Worm (Caenorhabditis elegans) whole organism, young adult: ENCODE measurements around the gene Y75B8A.18.

Experiments
- B0019.2 ChIP-seq: fragments of 200-800 bp; sonication (Bioruptor generic); conservative IDR thresholded peaks from 2 replicates; pipeline ENCODE4 v1.3.6; 2022; ENCODE audit warnings: missing genetic modification reagents, missing genetic modification characterization, missing compliant biosample characterization
- B0261.1 ChIP-seq: sonication (generic microtip); optimal IDR thresholded peaks from 2 replicates; lab custom pipeline; 2016; ENCODE audit warnings: mild to moderate bottlenecking, missing genetic modification characterization, moderate library complexity, missing compliant biosample characterization
- D2030.7 ChIP-seq: fragments of 200-800 bp; sonication (Bioruptor generic); IDR thresholded peaks from 2 replicates; pipeline ENCODE4 v1.3.6; 2022; ENCODE audit warnings: missing genetic modification reagents, missing genetic modification characterization, missing compliant biosample characterization
- F10E7.11 ChIP-seq: sonication (generic microtip); optimal IDR thresholded peaks from 2 replicates; lab custom pipeline; 2017; ENCODE audit warnings: mild to moderate bottlenecking, missing genetic modification characterization, moderate library complexity, missing compliant biosample characterization
- F55B11.4 ChIP-seq: sonication (generic microtip); optimal IDR thresholded peaks from 2 replicates; lab custom pipeline; 2016; ENCODE audit warnings: missing compliant biosample characterization, missing genetic modification characterization, borderline replicate concordance; ENCODE audit not compliant: insufficient read depth
- K11D2.4 ChIP-seq: fragments of 200-800 bp; sonication (Bioruptor generic); IDR thresholded peaks from 2 replicates; pipeline ENCODE4 v1.3.6; 2022; ENCODE audit warnings: missing genetic modification reagents, missing genetic modification characterization, missing compliant biosample characterization
- Y67H2A.10 ChIP-seq: fragments of 200-800 bp; sonication (Bioruptor generic); conservative IDR thresholded peaks from 2 replicates; pipeline ENCODE4 v1.3.6; 2022; ENCODE audit warnings: missing genetic modification reagents, missing genetic modification characterization, missing compliant biosample characterization
- Y95B8A.8 ChIP-seq: fragments of 200-800 bp; sonication (Bioruptor generic); IDR thresholded peaks from 2 replicates; pipeline ENCODE4 v1.3.6; 2022; ENCODE audit warnings: missing genetic modification reagents, missing genetic modification characterization, missing compliant biosample characterization
- ama-1 ChIP-seq, 3 experiments: fragments of 150-350 bp in 1 of 3; sonication (generic microtip) in 2 of 3; optimal IDR thresholded peaks; 2 replicates each; lab custom pipeline; 2014 to 2018; ENCODE audit warnings: missing biosample characterization in 2 of 3, missing genetic modification characterization in 2 of 3, missing genetic modification reagents in 2 of 3
- aptf-2 ChIP-seq: fragments of 200-800 bp; sonication (Bioruptor generic); conservative IDR thresholded peaks from 2 replicates; pipeline ENCODE4 v1.3.6; 2022; ENCODE audit warnings: missing genetic modification reagents, missing genetic modification characterization, missing compliant biosample characterization
- athp-1 ChIP-seq: sonication (generic microtip); optimal IDR thresholded peaks from 2 replicates; lab custom pipeline; 2017; ENCODE audit warnings: mild to moderate bottlenecking, missing genetic modification characterization, missing compliant biosample characterization
- bed-1 ChIP-seq: fragments of 200-800 bp; sonication (Bioruptor generic); IDR thresholded peaks from 2 replicates; pipeline ENCODE4 v1.3.6; 2022; ENCODE audit warnings: missing genetic modification reagents, missing genetic modification characterization, missing compliant biosample characterization
- cebp-2 ChIP-seq: fragments of 200-800 bp; sonication (Bioruptor generic); IDR thresholded peaks from 2 replicates; pipeline ENCODE4 v1.3.6; 2022; ENCODE audit warnings: missing genetic modification characterization, missing compliant biosample characterization
- ceh-100 ChIP-seq: fragments of 200-800 bp; sonication (Bioruptor generic); IDR thresholded peaks from 2 replicates; pipeline ENCODE4 v1.3.6; 2022; ENCODE audit warnings: missing genetic modification reagents, missing genetic modification characterization, missing compliant biosample characterization
- ceh-27 ChIP-seq: fragments of 200-800 bp; sonication (Bioruptor generic); optimal IDR thresholded peaks from 2 replicates; lab custom pipeline; 2018; ENCODE audit warnings: mild to moderate bottlenecking, missing genetic modification characterization, moderate library complexity, missing compliant biosample characterization
- ceh-40 ChIP-seq: fragments of 200-800 bp; sonication (Bioruptor generic); IDR thresholded peaks from 2 replicates; pipeline ENCODE4 v1.3.6; 2022; ENCODE audit warnings: missing genetic modification characterization, missing compliant biosample characterization
- ceh-58 ChIP-seq: fragments of 200-800 bp; sonication (Bioruptor generic); IDR thresholded peaks from 2 replicates; pipeline ENCODE4 v1.3.6; 2022; ENCODE audit warnings: missing genetic modification characterization, missing compliant biosample characterization
- ceh-79 ChIP-seq: sonication (generic microtip); optimal IDR thresholded peaks from 2 replicates; lab custom pipeline; 2017; ENCODE audit warnings: mild to moderate bottlenecking, missing genetic modification characterization, missing compliant biosample characterization
- ceh-91 ChIP-seq: fragments of 200-800 bp; sonication (Bioruptor generic); IDR thresholded peaks from 2 replicates; pipeline ENCODE4 v1.3.6; 2022; ENCODE audit warnings: missing genetic modification reagents, missing genetic modification characterization, missing compliant biosample characterization
- efl-1 ChIP-seq: fragments of 150-350 bp; optimal IDR thresholded peaks from 2 replicates; lab custom pipeline; 2014; ENCODE audit warnings: missing biosample characterization, missing genetic modification reagents, missing genetic modification characterization
- gei-17 ChIP-seq: fragments of 200-800 bp; sonication (Bioruptor generic); optimal IDR thresholded peaks from 2 replicates; lab custom pipeline; 2018; ENCODE audit warnings: mild to moderate bottlenecking, missing genetic modification characterization, missing compliant biosample characterization
- hlh-12 ChIP-seq: sonication (generic microtip); optimal IDR thresholded peaks from 2 replicates; lab custom pipeline; 2016; ENCODE audit warnings: missing genetic modification characterization, missing compliant biosample characterization
- hsf-1 ChIP-seq: fragments of 200-800 bp; sonication (Bioruptor generic); IDR thresholded peaks from 2 replicates; pipeline ENCODE4 v1.3.6; 2022; ENCODE audit warnings: missing genetic modification reagents, missing genetic modification characterization, missing compliant biosample characterization
- lin-26 ChIP-seq: fragments of 200-800 bp; sonication (Bioruptor generic); IDR thresholded peaks from 2 replicates; pipeline ENCODE4 v1.3.6; 2022; ENCODE audit warnings: missing genetic modification reagents, missing genetic modification characterization, missing compliant biosample characterization
- lsy-27 ChIP-seq: sonication (generic microtip); optimal IDR thresholded peaks from 2 replicates; lab custom pipeline; 2017; ENCODE audit warnings: missing genetic modification characterization, mild to moderate bottlenecking, missing compliant biosample characterization, antibody characterized with exemption, missing genotype, borderline replicate concordance; ENCODE audit not compliant: insufficient read depth
- mes-4 ChIP-seq: sonication (generic microtip); optimal IDR thresholded peaks from 2 replicates; lab custom pipeline; 2016; ENCODE audit warnings: missing genotype, missing genetic modification characterization, missing compliant biosample characterization
- nfyb-1 ChIP-seq: fragments of 200-800 bp; sonication (Bioruptor generic); IDR thresholded peaks from 2 replicates; pipeline ENCODE4 v1.3.6; 2022; ENCODE audit warnings: missing genetic modification reagents, missing genetic modification characterization, missing compliant biosample characterization
- nhr-90 ChIP-seq: sonication (generic microtip); optimal IDR thresholded peaks from 2 replicates; lab custom pipeline; 2016; ENCODE audit warnings: missing genotype, mild to moderate bottlenecking, missing genetic modification characterization, missing compliant biosample characterization
- pha-4 ChIP-seq: fragments of 150-350 bp; sonication (generic microtip); optimal IDR thresholded peaks from 2 replicates; lab custom pipeline; 2014; ENCODE audit warnings: missing biosample characterization, missing genetic modification reagents, missing genetic modification characterization
- rpc-1 ChIP-seq, 2 experiments: fragments of 150-350 bp in 1 of 2; sonication (generic microtip) in 1 of 2; optimal IDR thresholded peaks; 2 replicates each; lab custom pipeline; 2014 to 2018; ENCODE audit warnings: missing biosample characterization in 1 of 2, missing genetic modification characterization in 1 of 2, missing genetic modification reagents in 1 of 2, missing genotype in 1 of 2
- sea-2 ChIP-seq: fragments of 200-800 bp; sonication (Bioruptor generic); IDR thresholded peaks from 2 replicates; pipeline ENCODE4 v1.3.6; 2022; ENCODE audit warnings: missing genetic modification characterization, missing compliant biosample characterization
- snpc-1.1 ChIP-seq: sonication (generic microtip); optimal IDR thresholded peaks from 2 replicates; lab custom pipeline; 2017; ENCODE audit warnings: missing genetic modification characterization, mild to moderate bottlenecking, missing compliant biosample characterization, antibody characterized with exemption, moderate library complexity, missing genotype, missing genetic modification reagents; ENCODE audit not compliant: insufficient read depth
- snpc-4 ChIP-seq, 5 experiments: fragments of 150-350 bp in 1 of 5; sonication (generic microtip) in 4 of 5; optimal IDR thresholded peaks; 2 replicates each; lab custom pipeline; 2014 to 2018; ENCODE audit warnings: missing genetic modification characterization in 5 of 5, missing biosample characterization in 3 of 5, antibody characterized with exemption in 2 of 5, mild to moderate bottlenecking in 2 of 5, missing compliant biosample characterization in 2 of 5, missing genotype in 2 of 5, moderate library complexity in 2 of 5, missing genetic modification reagents in 1 of 5
- tbp1 ChIP-seq: fragments of 200-800 bp; sonication (Bioruptor generic); optimal IDR thresholded peaks from 2 replicates; lab custom pipeline; 2018; ENCODE audit warnings: mild to moderate bottlenecking, missing genetic modification characterization, missing compliant biosample characterization
- tbx-9 ChIP-seq: sonication (generic microtip); optimal IDR thresholded peaks from 2 replicates; lab custom pipeline; 2016; ENCODE audit warnings: borderline replicate concordance, missing genetic modification characterization, inconsistent platforms, missing compliant biosample characterization
- xnd-1 ChIP-seq: sonication (generic microtip); optimal IDR thresholded peaks from 2 replicates; lab custom pipeline; 2016; ENCODE audit warnings: missing genotype, missing genetic modification reagents, missing genetic modification characterization, missing compliant biosample characterization
- ztf-26 ChIP-seq: sonication (generic microtip); optimal IDR thresholded peaks from 2 replicates; lab custom pipeline; 2017; ENCODE audit warnings: missing genetic modification characterization, missing compliant biosample characterization
- ztf-3 ChIP-seq: fragments of 200-800 bp; sonication (Bioruptor generic); optimal IDR thresholded peaks from 2 replicates; lab custom pipeline; 2018; ENCODE audit warnings: mild to moderate bottlenecking, missing genetic modification characterization, missing compliant biosample characterization
- ztf-6 ChIP-seq: fragments of 200-800 bp; sonication (Bioruptor generic); IDR thresholded peaks from 2 replicates; pipeline ENCODE4 v1.3.6; 2022; ENCODE audit warnings: missing genetic modification reagents, missing genetic modification characterization, missing compliant biosample characterization

Y75B8A.18 gene

ce11 chrIII:12202437-12202836 is 23.6 kb downstream of the Y75B8A.18 start, which contains the start of gene osm-12 (continued):
- no peak for TF ChIP-seq gei-17 (GFP tag; lab: Kevin White, UChicago)
- TF ChIP-seq Y67H2A.10 (GFP tag; lab: Robert Waterston, UW) = no peak

DNA sequence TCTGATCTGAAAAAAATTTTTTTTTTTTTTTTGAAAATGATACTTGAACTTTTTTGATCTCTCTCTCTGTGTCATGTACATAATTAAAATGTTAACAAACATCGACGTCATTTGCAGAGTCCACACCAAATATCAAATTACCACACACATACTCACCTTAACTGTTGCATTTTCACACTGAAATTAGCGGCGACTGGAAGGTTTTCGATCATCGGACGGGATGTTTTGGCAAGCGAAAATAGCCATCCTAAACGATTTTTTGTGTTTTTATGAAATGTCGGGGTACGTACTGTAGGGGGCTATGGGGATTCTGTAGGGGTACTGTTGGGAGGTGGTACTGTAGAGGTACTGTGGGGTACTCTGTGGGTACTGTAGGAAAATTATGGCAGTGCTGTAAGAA is 27.9 kb downstream of the Y75B8A.18 start:
- TF ChIP-seq efl-1 (GFP tag; lab: Kevin White, UChicago) = no peak
- no peak for TF ChIP-seq ztf-6
- no peak for TF ChIP-seq athp-1
- TF ChIP-seq ceh-58 (GFP tag; lab: Robert Waterston, UW) = no peak
- TF ChIP-seq gei-17 (GFP tag; lab: Kevin White, UChicago) = no peak
- TF ChIP-seq ztf-3 (GFP tag; lab: Kevin White, UChicago) = no peak
- TF ChIP-seq cebp-2 (GFP tag; lab: Robert Waterston, UW) = no peak
- TF ChIP-seq snpc-4 (GFP tag; optimal IDR thresholded peaks at IDR 0.05; lab: Kevin White, UChicago) = no peak
- no peak for TF ChIP-seq snpc-4 (tag; optimal IDR thresholded peaks at IDR 0.05; lab: Kevin White, UChicago)

- TF ChIP-seq lsy-27 (tag; lab: Kevin White, UChicago) (no peak), pha-4 (tag; lab: Kevin White, UChicago) (no peak), mes-4 (tag; lab: Kevin White, UChicago) (no peak)
Measured at ce11 chrIII:12195991-12196390, 30.0 kb downstream of the Y75B8A.18 start.

DNA sequence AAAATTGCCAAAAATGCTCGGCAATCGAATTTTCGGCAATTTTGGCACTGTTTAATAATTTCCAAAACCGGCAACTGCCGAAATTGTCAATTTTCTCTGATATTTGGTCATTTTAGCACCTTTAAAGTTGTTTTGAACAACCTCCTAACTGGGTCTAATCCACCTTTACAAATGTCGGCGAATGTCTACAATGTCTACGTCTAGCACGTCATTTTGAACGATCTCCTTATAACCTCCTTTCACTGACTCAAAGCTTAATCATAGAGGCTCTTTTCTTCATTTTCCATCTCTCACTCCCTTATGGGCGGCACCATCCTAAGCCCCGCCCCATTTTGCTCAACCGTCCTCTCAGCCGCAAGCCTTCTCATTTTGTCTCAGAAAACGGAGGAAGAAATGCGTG is 31.8 kb downstream of the Y75B8A.18 start, which contains the start of gene Y75B8A.44:
Y75B8A.44 (plus strand) TSS at position 301 of the 400 bp plus-strand sequence.
- no peak for TF ChIP-seq K11D2.4 (GFP tag; lab: Robert Waterston, UW)
- no peak for TF ChIP-seq bed-1 (GFP tag; lab: Robert Waterston, UW)
- TF ChIP-seq ceh-27 = no peak
- no peak for TF ChIP-seq tbx-9
- TF ChIP-seq ceh-79 (tag; lab: Kevin White, UChicago) = no peak
- TF ChIP-seq sea-2 = no peak
- no peak for TF ChIP-seq lin-26 (GFP tag; lab: Robert Waterston, UW)
- no peak for TF ChIP-seq snpc-1.1 (tag; lab: Kevin White, UChicago)
- no peak for TF ChIP-seq F55B11.4 (tag; lab: Kevin White, UChicago)
- TF ChIP-seq nhr-90 = no peak
- no peak for TF ChIP-seq ceh-100 (GFP tag; lab: Robert Waterston, UW)

ce11 chrIII:12192589-12192988 is 33.4 kb downstream of the Y75B8A.18 start:
- TF ChIP-seq nfyb-1 (0 out of 2 replicates have a peak, but pooled peaks have one; percentile 55), B0261.1 (tag; lab: Kevin White, UChicago) (peak; percentile 46), D2030.7 (GFP tag; lab: Robert Waterston, UW) (peak; percentile 27; the same call in 1 of the 2 replicates), lin-26 (GFP tag; lab: Robert Waterston, UW) (0 out of 2 replicates have a peak, but pooled peaks have one; percentile 67), rpc-1 (optimal IDR thresholded peaks at IDR 0.05; lab: Kevin White, UChicago) (peak; percentile 9), rpc-1 (tag; optimal IDR thresholded peaks at IDR 0.05; lab: Kevin White, UChicago) (peak; percentile 68), tbp1 (GFP tag; lab: Kevin White, UChicago) (peak; percentile 76)
- TF ChIP-seq, all 124 proteins: peak for 6; not testable (repeated sequence) for 118

DNA sequence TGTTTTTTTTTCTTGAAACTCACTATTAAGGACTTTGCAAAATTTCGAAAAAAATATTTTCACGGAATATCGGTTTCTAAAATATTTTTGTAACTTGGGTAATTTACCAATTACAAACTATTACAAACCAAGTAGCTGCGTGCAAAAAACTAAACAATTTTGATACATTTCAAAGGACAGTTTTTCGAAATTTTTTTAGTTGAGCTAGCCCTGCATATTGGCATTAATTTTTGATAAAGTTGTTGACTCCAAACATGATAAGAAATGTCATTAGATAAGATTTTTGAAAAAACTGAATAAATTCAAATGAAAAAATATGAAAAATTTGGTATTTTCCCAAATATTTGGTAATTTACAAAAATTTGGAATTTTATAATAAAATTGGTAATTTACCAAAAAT is 37.8 kb downstream of the Y75B8A.18 start:
- TF ChIP-seq hsf-1 (GFP tag; lab: Robert Waterston, UW) = no peak
- TF ChIP-seq ceh-40 (GFP tag; lab: Robert Waterston, UW) = no peak
- TF ChIP-seq B0019.2 (GFP tag; lab: Robert Waterston, UW) = no peak
- no peak for TF ChIP-seq hlh-12 (tag; lab: Kevin White, UChicago)
- no peak for TF ChIP-seq ztf-26 (tag; lab: Kevin White, UChicago)
- TF ChIP-seq aptf-2 (GFP tag; lab: Robert Waterston, UW) = no peak
- TF ChIP-seq F10E7.11 (tag; lab: Kevin White, UChicago) = no peak
- TF ChIP-seq ama-1 (optimal IDR thresholded peaks at IDR 0.05; lab: Kevin White, UChicago) = no peak
- TF ChIP-seq ama-1 (GFP tag; optimal IDR thresholded peaks at IDR 0.05; lab: Kevin White, UChicago) = no peak
- no peak for TF ChIP-seq ceh-79 (tag; lab: Kevin White, UChicago)
- no peak for TF ChIP-seq ceh-91 (GFP tag; lab: Robert Waterston, UW)
- TF ChIP-seq F55B11.4 (tag; lab: Kevin White, UChicago) = no peak
- TF ChIP-seq Y95B8A.8 (GFP tag; lab: Robert Waterston, UW) = no peak
- no peak for TF ChIP-seq xnd-1 (tag; lab: Kevin White, UChicago)
- TF ChIP-seq tbp1 (GFP tag; lab: Kevin White, UChicago) = no peak
